Worm (Caenorhabditis elegans): ENCODE data around the gene F58B4.3.

The F58B4.3 gene

ce11 chrV:10932411-10932810 lies 2.8 kb downstream of the F58B4.3 start, which contains the start of gene F58B4.5:
F58B4.5 (plus strand) TSS chrV:10932693.
- TF ChIP-seq cog-1 (tag; optimal IDR thresholded peaks at IDR 0.05) (no peak), T22C8.4 (GFP tag; IDR thresholded peaks at IDR 0.05) (no peak), tab-1 (GFP tag; IDR thresholded peaks at IDR 0.05) (no peak), klf-2 (GFP tag; conservative IDR thresholded peaks at IDR 0.05) (no peak), ref-1 (GFP tag; conservative IDR thresholded peaks at IDR 0.05) (no peak)

ce11 chrV:10936681-10937080 lies 7.1 kb downstream of the F58B4.3 start, which contains the start of gene F17C11.12:
F17C11.12 (minus strand) TSS chrV:10936920.
- no peak for TF ChIP-seq ref-1 (GFP tag; conservative IDR thresholded peaks at IDR 0.05)
- TF ChIP-seq ztf-23 (GFP tag; IDR thresholded peaks at IDR 0.05), result no peak
- no peak for TF ChIP-seq T22C8.4 (GFP tag; IDR thresholded peaks at IDR 0.05)
- no peak for TF ChIP-seq ztf-29 (GFP tag; IDR thresholded peaks at IDR 0.05)
- TF ChIP-seq flt-1 (GFP tag; IDR thresholded peaks at IDR 0.05), result no peak
- no peak for TF ChIP-seq med-1 (GFP tag; optimal IDR thresholded peaks at IDR 0.05; ENCODE audit: insufficient read depth)
- TF ChIP-seq klf-2 (GFP tag; conservative IDR thresholded peaks at IDR 0.05), result no peak
- TF ChIP-seq cog-1 (tag; optimal IDR thresholded peaks at IDR 0.05), result no peak
- no peak for TF ChIP-seq tab-1 (GFP tag; IDR thresholded peaks at IDR 0.05)

- TF ChIP-seq klf-2 (GFP tag; conservative IDR thresholded peaks at IDR 0.05), result no peak
- no peak for TF ChIP-seq flt-1 (GFP tag; IDR thresholded peaks at IDR 0.05)
- TF ChIP-seq ztf-29 (GFP tag; IDR thresholded peaks at IDR 0.05), result no peak
- TF ChIP-seq med-1 (GFP tag; optimal IDR thresholded peaks at IDR 0.05; ENCODE audit: insufficient read depth), result no peak
- no peak for TF ChIP-seq cog-1 (tag; optimal IDR thresholded peaks at IDR 0.05)
- no peak for TF ChIP-seq ztf-23 (GFP tag; IDR thresholded peaks at IDR 0.05)
- no peak for TF ChIP-seq tab-1 (GFP tag; IDR thresholded peaks at IDR 0.05)
- no peak for TF ChIP-seq ref-1 (GFP tag; conservative IDR thresholded peaks at IDR 0.05)
- no peak for TF ChIP-seq T22C8.4 (GFP tag; IDR thresholded peaks at IDR 0.05)
Observed at ce11 chrV:10937294-10937693, 7.7 kb downstream of the F58B4.3 start.

ce11 chrV:10938739-10939138 lies 9.1 kb downstream of the F58B4.3 start, which contains the start of gene F17C11.11:
F17C11.11 (minus strand) TSS chrV:10938817.
- TF ChIP-seq ztf-29 (GFP tag; IDR thresholded peaks at IDR 0.05) (no peak), med-1 (GFP tag; optimal IDR thresholded peaks at IDR 0.05; ENCODE audit: insufficient read depth) (no peak), ztf-23 (GFP tag; IDR thresholded peaks at IDR 0.05) (no peak), cog-1 (tag; optimal IDR thresholded peaks at IDR 0.05) (no peak), flt-1 (GFP tag; IDR thresholded peaks at IDR 0.05) (no peak), T22C8.4 (GFP tag; IDR thresholded peaks at IDR 0.05) (no peak), tab-1 (GFP tag; IDR thresholded peaks at IDR 0.05) (no peak), klf-2 (GFP tag; conservative IDR thresholded peaks at IDR 0.05) (no peak), ref-1 (GFP tag; conservative IDR thresholded peaks at IDR 0.05) (no peak)

ce11 chrV:10939990-10940570 lies 10.5 kb downstream of the F58B4.3 start:
- TF ChIP-seq flt-1 (GFP tag; IDR thresholded peaks at IDR 0.05), result no peak
- TF ChIP-seq klf-2 (GFP tag; conservative IDR thresholded peaks at IDR 0.05), result no peak
- TF ChIP-seq T22C8.4 (GFP tag; IDR thresholded peaks at IDR 0.05), result no peak
- TF ChIP-seq med-1 (GFP tag; optimal IDR thresholded peaks at IDR 0.05; ENCODE audit: insufficient read depth), result no peak
- TF ChIP-seq ztf-23 (GFP tag; IDR thresholded peaks at IDR 0.05), result no peak
- TF ChIP-seq tab-1 (GFP tag; IDR thresholded peaks at IDR 0.05), result no peak
- no peak for TF ChIP-seq cog-1 (tag; optimal IDR thresholded peaks at IDR 0.05)
- TF ChIP-seq ztf-29 (GFP tag; IDR thresholded peaks at IDR 0.05), result no peak
- TF ChIP-seq ref-1 (GFP tag; conservative IDR thresholded peaks at IDR 0.05), result no peak

- TF ChIP-seq cog-1 (tag; optimal IDR thresholded peaks at IDR 0.05), result peak; percentile 14
- TF ChIP-seq T22C8.4 (GFP tag; IDR thresholded peaks at IDR 0.05), result no peak
- TF ChIP-seq ref-1 (GFP tag; conservative IDR thresholded peaks at IDR 0.05), result no peak
- TF ChIP-seq ztf-29 (GFP tag; IDR thresholded peaks at IDR 0.05), result no peak
- no peak for TF ChIP-seq med-1 (GFP tag; optimal IDR thresholded peaks at IDR 0.05; ENCODE audit: insufficient read depth)
Observed at ce11 chrV:10940571-10940991, 11.0 kb downstream of the F58B4.3 start.

ce11 chrV:10941150-10941549 lies 11.5 kb downstream of the F58B4.3 start, which contains the start of gene F17C11.26:
F17C11.26 (plus strand) TSS chrV:10941450.
- TF ChIP-seq med-1 (GFP tag; optimal IDR thresholded peaks at IDR 0.05; ENCODE audit: insufficient read depth), result no peak
- no peak for TF ChIP-seq flt-1 (GFP tag; IDR thresholded peaks at IDR 0.05)
- TF ChIP-seq T22C8.4 (GFP tag; IDR thresholded peaks at IDR 0.05), result no peak
- no peak for TF ChIP-seq ztf-29 (GFP tag; IDR thresholded peaks at IDR 0.05)
- TF ChIP-seq klf-2 (GFP tag; conservative IDR thresholded peaks at IDR 0.05), result no peak
- no peak for TF ChIP-seq ref-1 (GFP tag; conservative IDR thresholded peaks at IDR 0.05)
- TF ChIP-seq tab-1 (GFP tag; IDR thresholded peaks at IDR 0.05), result no peak
- TF ChIP-seq ztf-23 (GFP tag; IDR thresholded peaks at IDR 0.05), result no peak

ce11 chrV:10942161-10942560 lies 12.6 kb downstream of the F58B4.3 start, which contains the start of gene zip-9:
zip-9 (plus strand) TSS chrV:10942461.
- TF ChIP-seq klf-2 (GFP tag; conservative IDR thresholded peaks at IDR 0.05), result no peak
- TF ChIP-seq T22C8.4 (GFP tag; IDR thresholded peaks at IDR 0.05), result no peak
- TF ChIP-seq ztf-29 (GFP tag; IDR thresholded peaks at IDR 0.05), result no peak

- TF ChIP-seq T22C8.4 (GFP tag; IDR thresholded peaks at IDR 0.05) (no peak), ref-1 (GFP tag; conservative IDR thresholded peaks at IDR 0.05) (no peak), cog-1 (tag; optimal IDR thresholded peaks at IDR 0.05) (no peak), ztf-23 (GFP tag; IDR thresholded peaks at IDR 0.05) (no peak)
Observed at ce11 chrV:10944903-10945302, 15.3 kb downstream of the F58B4.3 start.

- TF ChIP-seq T22C8.4 (GFP tag; IDR thresholded peaks at IDR 0.05) (no peak), klf-2 (GFP tag; conservative IDR thresholded peaks at IDR 0.05) (no peak), cog-1 (tag; optimal IDR thresholded peaks at IDR 0.05) (no peak), tab-1 (GFP tag; IDR thresholded peaks at IDR 0.05) (no peak), ztf-23 (GFP tag; IDR thresholded peaks at IDR 0.05) (no peak), ref-1 (GFP tag; conservative IDR thresholded peaks at IDR 0.05) (no peak), flt-1 (GFP tag; IDR thresholded peaks at IDR 0.05) (no peak), med-1 (GFP tag; optimal IDR thresholded peaks at IDR 0.05; ENCODE audit: insufficient read depth) (no peak), ztf-29 (GFP tag; IDR thresholded peaks at IDR 0.05) (no peak)
Observed at ce11 chrV:10947210-10947609, 17.6 kb downstream of the F58B4.3 start.
